Worm (Caenorhabditis elegans) whole organism, late embryonic: ENCODE measurements around the gene trk-1.
A peak's percentile ranks its signal among the peaks of the same experiment; 100 is the strongest.

ENCODE experiments used
- C08G9.2 ChIP-seq: sonication (generic microtip); optimal IDR thresholded peaks from 2 replicates; lab custom pipeline; 2016; ENCODE audit warnings: mild to moderate bottlenecking, missing genetic modification characterization, moderate library complexity, missing compliant biosample characterization
- C38D4.7 ChIP-seq: fragments of 200-800 bp; sonication (Bioruptor generic); optimal IDR thresholded peaks from 2 replicates; lab custom pipeline; 2018; ENCODE audit warnings: mild to moderate bottlenecking, missing genetic modification characterization, moderate library complexity, missing compliant biosample characterization
- F13H6.1 ChIP-seq: sonication (generic microtip); optimal IDR thresholded peaks from 2 replicates; lab custom pipeline; 2016; ENCODE audit warnings: missing genetic modification characterization, missing compliant biosample characterization
- K02D7.2 ChIP-seq: sonication (generic microtip); optimal IDR thresholded peaks from 2 replicates; lab custom pipeline; 2017; ENCODE audit warnings: mild to moderate bottlenecking, missing genetic modification characterization, missing compliant biosample characterization
- K09A11.1 ChIP-seq: sonication (generic microtip); optimal IDR thresholded peaks from 2 replicates; lab custom pipeline; 2017; ENCODE audit warnings: antibody characterized with exemption, mild to moderate bottlenecking, missing genetic modification characterization, missing compliant biosample characterization; ENCODE audit not compliant: insufficient read depth
- T23F11.4 ChIP-seq: fragments of 200-800 bp; sonication (Bioruptor generic); optimal IDR thresholded peaks from 2 replicates; lab custom pipeline; 2018; ENCODE audit warnings: mild to moderate bottlenecking, missing genetic modification characterization, missing compliant biosample characterization
- Y22D7AL.16 ChIP-seq: sonication (generic microtip); optimal IDR thresholded peaks from 2 replicates; lab custom pipeline; 2016; ENCODE audit warnings: missing genetic modification characterization, missing compliant biosample characterization
- ama-1 ChIP-seq: fragments of 150-350 bp; optimal IDR thresholded peaks from 2 replicates; lab custom pipeline; 2014
- ceh-14 ChIP-seq: sonication (generic microtip); optimal IDR thresholded peaks from 2 replicates; lab custom pipeline; 2016; ENCODE audit warnings: missing genotype, missing genetic modification characterization, missing compliant biosample characterization
- ceh-18 ChIP-seq: sonication (generic microtip); optimal IDR thresholded peaks from 2 replicates; lab custom pipeline; 2016; ENCODE audit warnings: missing genetic modification characterization, missing compliant biosample characterization
- ceh-19 ChIP-seq: fragments of 200-800 bp; sonication (Bioruptor generic); optimal IDR thresholded peaks from 2 replicates; lab custom pipeline; 2018; ENCODE audit warnings: mild to moderate bottlenecking, missing genetic modification characterization, missing compliant biosample characterization
- ceh-2 ChIP-seq: sonication (generic microtip); optimal IDR thresholded peaks from 2 replicates; lab custom pipeline; 2016; ENCODE audit warnings: missing genotype, missing genetic modification characterization, missing compliant biosample characterization
- ceh-22 ChIP-seq: sonication (generic microtip); optimal IDR thresholded peaks from 2 replicates; lab custom pipeline; 2017; ENCODE audit warnings: missing biosample characterization, missing genetic modification characterization
- ceh-24 ChIP-seq: sonication (generic microtip); optimal IDR thresholded peaks from 2 replicates; lab custom pipeline; 2016; ENCODE audit warnings: mild to moderate bottlenecking, missing genetic modification characterization, missing compliant biosample characterization
- ceh-31 ChIP-seq: sonication (generic microtip); optimal IDR thresholded peaks from 2 replicates; lab custom pipeline; 2016; ENCODE audit warnings: missing genetic modification characterization, missing compliant biosample characterization
- ceh-34 ChIP-seq: sonication (generic microtip); optimal IDR thresholded peaks from 2 replicates; lab custom pipeline; 2016; ENCODE audit warnings: mild to moderate bottlenecking, missing genetic modification characterization, missing compliant biosample characterization
- ceh-6 ChIP-seq: fragments of 200-800 bp; sonication (Bioruptor generic); optimal IDR thresholded peaks from 2 replicates; lab custom pipeline; 2018; ENCODE audit warnings: mild to moderate bottlenecking, missing genetic modification characterization, missing compliant biosample characterization
- dmd-4 ChIP-seq: sonication (generic microtip); optimal IDR thresholded peaks from 2 replicates; lab custom pipeline; 2016; ENCODE audit warnings: borderline replicate concordance, missing genetic modification characterization, missing compliant biosample characterization
- dve-1 ChIP-seq: sonication (generic microtip); optimal IDR thresholded peaks from 2 replicates; lab custom pipeline; 2017; ENCODE audit warnings: antibody characterized with exemption, mild to moderate bottlenecking, missing genetic modification characterization, missing compliant biosample characterization
- elt-2 ChIP-seq: sonication (generic microtip); optimal IDR thresholded peaks from 2 replicates; lab custom pipeline; 2016; ENCODE audit warnings: missing genetic modification reagents, missing genetic modification characterization, missing compliant biosample characterization
- elt-4 ChIP-seq: sonication (generic microtip); optimal IDR thresholded peaks from 2 replicates; lab custom pipeline; 2016; ENCODE audit warnings: missing genetic modification characterization, missing compliant biosample characterization
- ets-4 ChIP-seq: sonication (generic microtip); optimal IDR thresholded peaks from 2 replicates; lab custom pipeline; 2016; ENCODE audit warnings: missing genetic modification characterization, missing compliant biosample characterization
- eyg-1 ChIP-seq: sonication (generic microtip); optimal IDR thresholded peaks from 2 replicates; lab custom pipeline; 2016; ENCODE audit warnings: missing genotype, missing genetic modification characterization, missing compliant biosample characterization
- fax-1 ChIP-seq: sonication (generic microtip); optimal IDR thresholded peaks from 2 replicates; lab custom pipeline; 2016; ENCODE audit warnings: missing genotype, missing genetic modification characterization, missing compliant biosample characterization
- fkh-10 ChIP-seq: fragments of 150-350 bp; optimal IDR thresholded peaks from 2 replicates; lab custom pipeline; 2014; ENCODE audit warnings: missing biosample characterization, missing genetic modification reagents, missing genetic modification characterization
- fkh-6 ChIP-seq: sonication (generic microtip); optimal IDR thresholded peaks from 2 replicates; lab custom pipeline; 2016; ENCODE audit warnings: missing genetic modification characterization, missing compliant biosample characterization
- gmeb-2 ChIP-seq: sonication (generic microtip); optimal IDR thresholded peaks from 2 replicates; lab custom pipeline; 2016; ENCODE audit warnings: missing genetic modification characterization, inconsistent platforms, missing compliant biosample characterization
- hlh-13 ChIP-seq: fragments of 200-800 bp; sonication (Bioruptor generic); optimal IDR thresholded peaks from 2 replicates; lab custom pipeline; 2018; ENCODE audit warnings: mild to moderate bottlenecking, missing genetic modification characterization, missing compliant biosample characterization
- hlh-15 ChIP-seq: sonication (generic microtip); optimal IDR thresholded peaks from 2 replicates; lab custom pipeline; 2016; ENCODE audit warnings: missing genetic modification characterization, missing compliant biosample characterization
- hlh-30 ChIP-seq: sonication (generic microtip); optimal IDR thresholded peaks from 2 replicates; lab custom pipeline; 2017; ENCODE audit warnings: antibody characterized with exemption, missing genetic modification characterization, missing compliant biosample characterization; ENCODE audit not compliant: insufficient read depth
- hlh-6 ChIP-seq: sonication (generic microtip); optimal IDR thresholded peaks from 2 replicates; lab custom pipeline; 2016; ENCODE audit warnings: missing genotype, missing genetic modification characterization, missing compliant biosample characterization
- hlh-8 ChIP-seq: sonication (generic microtip); optimal IDR thresholded peaks from 2 replicates; lab custom pipeline; 2016; ENCODE audit warnings: missing genotype, missing genetic modification characterization, missing compliant biosample characterization
- lim-6 ChIP-seq: sonication (generic microtip); optimal IDR thresholded peaks from 2 replicates; lab custom pipeline; 2016; ENCODE audit warnings: missing genetic modification characterization, missing compliant biosample characterization
- lin-11 ChIP-seq: fragments of 200-800 bp; sonication (Bioruptor generic); optimal IDR thresholded peaks from 2 replicates; lab custom pipeline; 2018; ENCODE audit warnings: mild to moderate bottlenecking, missing genetic modification characterization, missing compliant biosample characterization
- npax-4 ChIP-seq: sonication (generic microtip); optimal IDR thresholded peaks from 2 replicates; lab custom pipeline; 2016; ENCODE audit warnings: missing genetic modification characterization, missing compliant biosample characterization
- odd-2 ChIP-seq: sonication (generic microtip); optimal IDR thresholded peaks from 2 replicates; lab custom pipeline; 2017; ENCODE audit warnings: antibody characterized with exemption, mild to moderate bottlenecking, missing genetic modification characterization, missing compliant biosample characterization
- pag-3 ChIP-seq: sonication (generic microtip); optimal IDR thresholded peaks from 2 replicates; lab custom pipeline; 2016; ENCODE audit warnings: missing compliant biosample characterization, missing genetic modification characterization, borderline replicate concordance
- pat-9 ChIP-seq: fragments of 200-800 bp; sonication (Bioruptor generic); optimal IDR thresholded peaks from 2 replicates; lab custom pipeline; 2018; ENCODE audit warnings: mild to moderate bottlenecking, missing genetic modification characterization, moderate library complexity, missing compliant biosample characterization
- pax-1 ChIP-seq: fragments of 150-350 bp; optimal IDR thresholded peaks from 2 replicates; lab custom pipeline; 2014; ENCODE audit warnings: missing biosample characterization, missing genetic modification characterization
- pha-2 ChIP-seq: sonication (generic microtip); optimal IDR thresholded peaks from 2 replicates; lab custom pipeline; 2017; ENCODE audit warnings: mild to moderate bottlenecking, missing genetic modification characterization, missing compliant biosample characterization
- pha-4 ChIP-seq: fragments of 150-350 bp; optimal IDR thresholded peaks from 2 replicates; lab custom pipeline; 2018; ENCODE audit warnings: missing biosample characterization, missing genetic modification reagents, missing genetic modification characterization
- pqm-1 ChIP-seq: sonication (generic microtip); optimal IDR thresholded peaks from 2 replicates; lab custom pipeline; 2016; ENCODE audit warnings: missing genetic modification characterization, missing compliant biosample characterization
- pros-1 ChIP-seq: fragments of 150-350 bp; optimal IDR thresholded peaks from 2 replicates; lab custom pipeline; 2014; ENCODE audit warnings: missing biosample characterization, missing genetic modification reagents, missing genetic modification characterization
- ref-2 ChIP-seq: sonication (generic microtip); optimal IDR thresholded peaks from 2 replicates; lab custom pipeline; 2016; ENCODE audit warnings: missing genetic modification characterization, missing compliant biosample characterization
- rnt-1 ChIP-seq: sonication (generic microtip); optimal IDR thresholded peaks from 2 replicates; lab custom pipeline; 2016; ENCODE audit warnings: missing genetic modification characterization, missing compliant biosample characterization
- sox-2 ChIP-seq: fragments of 200-800 bp; sonication (Bioruptor generic); IDR thresholded peaks from 2 replicates; pipeline ENCODE4 v1.3.6; 2022; ENCODE audit warnings: missing genetic modification reagents, missing genetic modification characterization, missing compliant biosample characterization
- sox-4 ChIP-seq: sonication (generic microtip); optimal IDR thresholded peaks from 2 replicates; lab custom pipeline; 2017; ENCODE audit warnings: mild to moderate bottlenecking, missing genetic modification characterization, inconsistent platforms, missing compliant biosample characterization
- syd-9 ChIP-seq: sonication (generic microtip); optimal IDR thresholded peaks from 2 replicates; lab custom pipeline; 2016; ENCODE audit warnings: mild to moderate bottlenecking, missing genetic modification characterization, moderate library complexity, missing compliant biosample characterization
- ttx-3 ChIP-seq: sonication (generic microtip); optimal IDR thresholded peaks from 2 replicates; lab custom pipeline; 2016; ENCODE audit warnings: missing genetic modification reagents, missing genetic modification characterization, missing compliant biosample characterization
- unc-3 ChIP-seq, 2 experiments: fragments of 200-800 bp in 1 of 2; sonication (Bioruptor generic) in 1 of 2; sonication (generic microtip) in 1 of 2; conservative IDR thresholded peaks in 1 of 2; optimal IDR thresholded peaks in 1 of 2; 2 replicates each; pipeline versions ENCODE4 v1.3.6 to Lab custom; 2016 to 2022; ENCODE audit warnings: missing compliant biosample characterization in 2 of 2, missing genetic modification characterization in 2 of 2, missing genetic modification reagents in 1 of 2
- unc-42 ChIP-seq: sonication (generic microtip); optimal IDR thresholded peaks from 2 replicates; lab custom pipeline; 2016; ENCODE audit warnings: missing genotype, missing genetic modification characterization, missing compliant biosample characterization
- unc-86 ChIP-seq: sonication (generic microtip); optimal IDR thresholded peaks from 2 replicates; lab custom pipeline; 2016; ENCODE audit warnings: missing genetic modification characterization, missing compliant biosample characterization
- zip-5 ChIP-seq: sonication (generic microtip); optimal IDR thresholded peaks from 2 replicates; lab custom pipeline; 2016; ENCODE audit warnings: missing genetic modification characterization, missing compliant biosample characterization
- ztf-16 ChIP-seq: sonication (generic microtip); optimal IDR thresholded peaks from 2 replicates; lab custom pipeline; 2017; ENCODE audit warnings: missing genetic modification characterization, missing compliant biosample characterization

The trk-1 gene

DNA sequence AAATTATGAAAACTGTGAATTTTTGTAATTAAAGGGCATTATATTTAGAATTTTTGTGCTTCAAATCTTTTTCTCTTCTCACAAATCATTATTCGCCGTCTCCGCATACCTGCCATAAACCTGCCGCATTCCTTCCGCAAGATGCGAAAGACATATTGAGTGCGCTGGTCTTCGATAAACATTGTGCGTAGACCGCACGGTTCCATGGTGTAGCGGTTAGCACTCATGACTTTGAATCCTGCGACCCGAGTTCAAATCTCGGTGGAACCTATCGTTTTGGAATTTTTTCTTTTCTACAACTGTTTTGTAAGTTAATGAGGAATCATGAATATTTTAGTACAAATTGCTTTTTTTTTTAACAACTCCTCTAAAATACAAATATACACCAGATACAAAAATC is 25.3 kb downstream of the trk-1 start:
- TF ChIP-seq C08G9.2 (tag; lab: Kevin White, UChicago) (no peak), ceh-34 (no peak), ets-4 (no peak), pat-9 (tag; lab: Kevin White, UChicago) (no peak), rnt-1 (peak; percentile 36), ceh-22 (tag; lab: Kevin White, UChicago) (no peak), syd-9 (tag; lab: Kevin White, UChicago) (no peak), elt-4 (tag; lab: Kevin White, UChicago) (no peak), lin-11 (tag; lab: Kevin White, UChicago) (no peak), pqm-1 (tag; lab: Kevin White, UChicago) (no peak), ceh-2 (tag; lab: Kevin White, UChicago) (no peak), hlh-15 (tag; lab: Kevin White, UChicago) (no peak), hlh-6 (no peak), ttx-3 (tag; lab: Kevin White, UChicago) (no peak), eyg-1 (no peak), ref-2 (tag; lab: Kevin White, UChicago) (no peak), F13H6.1 (tag; lab: Kevin White, UChicago) (no peak), pax-1 (tag; lab: Kevin White, UChicago) (no peak), ztf-16 (no peak), dmd-4 (tag; lab: Kevin White, UChicago) (no peak), ceh-19 (GFP tag; lab: Kevin White, UChicago) (no peak), K09A11.1 (tag; lab: Kevin White, UChicago) (no peak), pros-1 (no peak), hlh-8 (tag; lab: Kevin White, UChicago) (no peak), odd-2 (tag; lab: Kevin White, UChicago) (no peak), ceh-24 (no peak), lim-6 (tag; lab: Kevin White, UChicago) (no peak), npax-4 (tag; lab: Kevin White, UChicago) (no peak), unc-42 (tag; lab: Kevin White, UChicago) (no peak), hlh-30 (peak; percentile 27), K02D7.2 (tag; lab: Kevin White, UChicago) (no peak), elt-2 (tag; lab: Kevin White, UChicago) (peak; percentile 38), Y22D7AL.16 (tag; lab: Kevin White, UChicago) (peak; percentile 11), ceh-18 (no peak), fkh-10 (no peak), pha-2 (tag; lab: Kevin White, UChicago) (peak; percentile 41), pha-4 (tag; lab: Kevin White, UChicago) (no peak), sox-2 (GFP tag; lab: Robert Waterston, UW) (no peak), ceh-31 (tag; lab: Kevin White, UChicago) (no peak), pag-3 (tag; lab: Kevin White, UChicago) (no peak), sox-4 (tag; lab: Kevin White, UChicago) (no peak), C38D4.7 (GFP tag; lab: Kevin White, UChicago) (no peak), ama-1 (lab: Kevin White, UChicago) (no peak), ceh-14 (tag; lab: Kevin White, UChicago) (no peak), zip-5 (tag; lab: Kevin White, UChicago) (no peak), fkh-6 (tag; lab: Kevin White, UChicago) (no peak), ceh-6 (GFP tag; lab: Kevin White, UChicago) (peak; percentile 28), fax-1 (tag; lab: Kevin White, UChicago) (no peak), unc-3 (GFP tag; conservative IDR thresholded peaks at IDR 0.05; lab: Robert Waterston, UW) (no peak), unc-3 (tag; optimal IDR thresholded peaks at IDR 0.05; lab: Kevin White, UChicago) (no peak), T23F11.4 (GFP tag; lab: Kevin White, UChicago) (no peak), gmeb-2 (tag; lab: Kevin White, UChicago) (peak; percentile 4), unc-86 (tag; lab: Kevin White, UChicago) (peak; percentile 49), dve-1 (no peak), hlh-13 (GFP tag; lab: Kevin White, UChicago) (no peak)
